Fruit fly (Drosophila melanogaster): ENCODE measurements around the gene Z600.

dm6 chr3L:15497902-15498301 lies 11.0 kb upstream of the Z600 start, which contains the start of gene CG7276:
- TF ChIP-seq h (optimal IDR thresholded peaks at IDR 0.05) (no peak), Myc (optimal IDR thresholded peaks at IDR 0.05) (no peak), insv (optimal IDR thresholded peaks at IDR 0.05) (no peak), psq (optimal IDR thresholded peaks at IDR 0.05) (no peak), Sin3A (optimal IDR thresholded peaks at IDR 0.05) (no peak), ttk (optimal IDR thresholded peaks at IDR 0.05) (no peak)

All from Kc167 (cell line).